Worm (Caenorhabditis elegans) whole organism, late embryonic: ENCODE data around the gene oac-5.
"Not testable (repeated sequence)": the region's sequence is repeated elsewhere in the genome, so short reads cannot be mapped to it uniquely, and the experiment has no call there.

Experiments
- ceh-14 ChIP-seq: sonication (generic microtip); optimal IDR thresholded peaks from 2 replicates; lab custom pipeline; 2016; ENCODE audit warnings: missing genotype, missing genetic modification characterization, missing compliant biosample characterization
- elt-2 ChIP-seq: sonication (generic microtip); optimal IDR thresholded peaks from 2 replicates; lab custom pipeline; 2016; ENCODE audit warnings: missing genetic modification reagents, missing genetic modification characterization, missing compliant biosample characterization
- lim-6 ChIP-seq: sonication (generic microtip); optimal IDR thresholded peaks from 2 replicates; lab custom pipeline; 2016; ENCODE audit warnings: missing genetic modification characterization, missing compliant biosample characterization
- nhr-232 ChIP-seq: sonication (generic microtip); optimal IDR thresholded peaks from 2 replicates; lab custom pipeline; 2016; ENCODE audit warnings: missing genetic modification characterization, missing compliant biosample characterization
- sox-4 ChIP-seq: sonication (generic microtip); optimal IDR thresholded peaks from 2 replicates; lab custom pipeline; 2017; ENCODE audit warnings: mild to moderate bottlenecking, missing genetic modification characterization, inconsistent platforms, missing compliant biosample characterization

The oac-5 gene

ce11 chrV:16338287-16339092, 46.0 kb downstream of the oac-5 start, which contains the start of gene slc-9B.2:
Gene slc-9B.2 (plus strand): TSS chrV:16339042.
- not testable (repeated sequence) for TF ChIP-seq ceh-14; sox-4 (tag; lab: Kevin White, UChicago); lim-6 (tag; lab: Kevin White, UChicago)

- TF ChIP-seq elt-2 (tag; lab: Kevin White, UChicago) (peak; percentile 22), nhr-232 (tag; lab: Kevin White, UChicago) (no peak)
Observed at ce11 chrV:16342258-16342618, 49.7 kb downstream of the oac-5 start, which contains the start of gene nhr-193. Gene nhr-193 (plus strand): TSS chrV:16342308.
